Worm (Caenorhabditis elegans): ENCODE data around the gene Y41G9A.17.

Y41G9A.17 gene

ce11 chrX:3019996-3020395 is 20.4 kb upstream of the Y41G9A.17 start:
- no peak for TF ChIP-seq unc-62 (GFP tag; optimal IDR thresholded peaks at IDR 0.05)

- TF ChIP-seq unc-62 (GFP tag; optimal IDR thresholded peaks at IDR 0.05): no peak
Observed at ce11 chrX:3018505-3018996, 19.0 kb upstream of the Y41G9A.17 start, which contains the start of gene flp-18. TSS of gene flp-18 (minus strand) at chrX:3018555.

- no peak for TF ChIP-seq unc-62 (GFP tag; optimal IDR thresholded peaks at IDR 0.05)
Observed at ce11 chrX:3009190-3009589, 9.6 kb upstream of the Y41G9A.17 start, which contains the start of gene Y48D7A.1. TSS of gene Y48D7A.1 (plus strand) at chrX:3009490.

ce11 chrX:3003703-3004102 is 4.2 kb upstream of the Y41G9A.17 start, which contains the start of gene Y41G9A.6:
TSS of gene Y41G9A.6 (minus strand) at chrX:3003803.
- TF ChIP-seq unc-62 (GFP tag; optimal IDR thresholded peaks at IDR 0.05): no peak

- peak; percentile 73 for TF ChIP-seq unc-62 (GFP tag; optimal IDR thresholded peaks at IDR 0.05)
Observed at ce11 chrX:2996976-2997399, 2.6 kb downstream of the Y41G9A.17 start.

ce11 chrX:2996318-2996717 is 3.2 kb downstream of the Y41G9A.17 start:
- no peak for TF ChIP-seq unc-62 (GFP tag; optimal IDR thresholded peaks at IDR 0.05)

- no peak for TF ChIP-seq unc-62 (GFP tag; optimal IDR thresholded peaks at IDR 0.05)
Observed at ce11 chrX:2990145-2990544, 9.4 kb downstream of the Y41G9A.17 start.

ce11 chrX:2983996-2984395 is 15.6 kb downstream of the Y41G9A.17 start, which contains the start of gene osm-5:
TSS of gene osm-5 (plus strand) at chrX:2984263.
- no peak for TF ChIP-seq unc-62 (GFP tag; optimal IDR thresholded peaks at IDR 0.05)

- TF ChIP-seq unc-62 (GFP tag; optimal IDR thresholded peaks at IDR 0.05): no peak
Observed at ce11 chrX:2981715-2982114, 17.8 kb downstream of the Y41G9A.17 start, which contains the start of gene nspg-5. TSS of gene nspg-5 (plus strand) at chrX:2982015.

- TF ChIP-seq unc-62 (GFP tag; optimal IDR thresholded peaks at IDR 0.05): no peak
Observed at ce11 chrX:2978100-2978499, 21.5 kb downstream of the Y41G9A.17 start.

ce11 chrX:2976148-2976547 is 23.4 kb downstream of the Y41G9A.17 start, which contains the start of gene aakg-3:
TSS of gene aakg-3 (plus strand) at chrX:2976448.
- TF ChIP-seq unc-62 (GFP tag; optimal IDR thresholded peaks at IDR 0.05): no peak

ce11 chrX:2975421-2975820 is 24.1 kb downstream of the Y41G9A.17 start:
- no peak for TF ChIP-seq unc-62 (GFP tag; optimal IDR thresholded peaks at IDR 0.05)

ce11 chrX:2972272-2973042 is 27.1 kb downstream of the Y41G9A.17 start:
- TF ChIP-seq unc-62 (GFP tag; optimal IDR thresholded peaks at IDR 0.05): no peak

ce11 chrX:2971542-2971988 is 28.0 kb downstream of the Y41G9A.17 start:
- no peak for TF ChIP-seq unc-62 (GFP tag; optimal IDR thresholded peaks at IDR 0.05)

ce11 chrX:2970804-2971395 is 28.7 kb downstream of the Y41G9A.17 start:
- no peak for TF ChIP-seq unc-62 (GFP tag; optimal IDR thresholded peaks at IDR 0.05)

ce11 chrX:2970212-2970611 is 29.3 kb downstream of the Y41G9A.17 start:
- no peak for TF ChIP-seq unc-62 (GFP tag; optimal IDR thresholded peaks at IDR 0.05)
